Fruit fly (Drosophila melanogaster) whole organism, embryonic: ENCODE measurements around the gene Sys1.

Source experiments
- B-H1 ChIP-seq: fragments of 200-800 bp; sonication (Bioruptor generic); IDR thresholded peaks from 3 replicates; pipeline ENCODE4 v1.3.6; 2022; ENCODE audit warnings: missing biosample characterization, missing genetic modification characterization
- C15 ChIP-seq: fragments of 200-800 bp; sonication (Bioruptor generic); IDR thresholded peaks from 3 replicates; pipeline ENCODE4 v1.3.6; 2022; ENCODE audit warnings: missing biosample characterization, missing genetic modification characterization
- CG1233 ChIP-seq: fragments of 200-800 bp; sonication (Bioruptor generic); optimal IDR thresholded peaks from 4 replicates; lab custom pipeline; 2018; ENCODE audit warnings: missing biosample characterization, mild to moderate bottlenecking, missing genetic modification characterization
- CG12769 ChIP-seq: fragments of 200-800 bp; sonication (Bioruptor generic); optimal IDR thresholded peaks from 2 replicates; lab custom pipeline; 2019; ENCODE audit warnings: missing biosample characterization, mild to moderate bottlenecking, missing genetic modification characterization, moderate library complexity
- CG18011 ChIP-seq: fragments of 200-800 bp; sonication (Bioruptor generic); optimal IDR thresholded peaks from 2 replicates; lab custom pipeline; 2017; ENCODE audit warnings: missing biosample characterization, missing genetic modification characterization, mild to moderate bottlenecking, moderate library complexity, missing genotype
- CG2875 ChIP-seq: fragments of 200-800 bp; sonication (Bioruptor generic); optimal IDR thresholded peaks from 2 replicates; lab custom pipeline; 2017; ENCODE audit warnings: missing biosample characterization, mild to moderate bottlenecking, missing genetic modification characterization, missing genetic modification reagents
- CG4328 ChIP-seq: fragments of 200-800 bp; sonication (Bioruptor generic); optimal IDR thresholded peaks from 3 replicates; lab custom pipeline; 2017; ENCODE audit warnings: missing biosample characterization, missing genetic modification reagents, missing genetic modification characterization
- CG5180 ChIP-seq: fragments of 200-800 bp; sonication (Bioruptor generic); optimal IDR thresholded peaks from 3 replicates; lab custom pipeline; 2017; ENCODE audit warnings: missing biosample characterization, missing genetic modification characterization, mild to moderate bottlenecking, moderate library complexity, missing genetic modification reagents
- CG5953 ChIP-seq: fragments of 200-800 bp; sonication (Bioruptor generic); IDR thresholded peaks from 2 replicates; pipeline ENCODE4 v1.3.6; 2022; ENCODE audit warnings: missing biosample characterization, missing genetic modification characterization
- CG6689 ChIP-seq: fragments of 200-800 bp; sonication (Bioruptor generic); IDR thresholded peaks from 2 replicates; pipeline ENCODE4 v1.3.6; 2022; ENCODE audit warnings: missing biosample characterization, missing genetic modification characterization
- CG7271 ChIP-seq: fragments of 200-800 bp; sonication (Bioruptor generic); optimal IDR thresholded peaks from 2 replicates; lab custom pipeline; 2018; ENCODE audit warnings: missing biosample characterization, mild to moderate bottlenecking, missing genetic modification characterization, moderate library complexity
- CG9609 ChIP-seq: fragments of 200-800 bp; sonication (Bioruptor generic); optimal IDR thresholded peaks from 3 replicates; lab custom pipeline; 2016; ENCODE audit warnings: missing biosample characterization, missing genetic modification characterization
- Deaf1 ChIP-seq: fragments of 200-800 bp; optimal IDR thresholded peaks from 3 replicates; lab custom pipeline; 2019; ENCODE audit warnings: missing biosample characterization, mild to moderate bottlenecking, missing genetic modification characterization, moderate library complexity
- Drgx ChIP-seq: fragments of 200-800 bp; sonication (Bioruptor generic); IDR thresholded peaks from 2 replicates; pipeline ENCODE4 v1.3.6; 2022; ENCODE audit warnings: missing biosample characterization, missing genetic modification characterization
- ERR ChIP-seq: fragments of 200-800 bp; sonication (Bioruptor generic); optimal IDR thresholded peaks from 2 replicates; lab custom pipeline; 2016; ENCODE audit warnings: missing biosample characterization, missing genetic modification characterization
- H15 ChIP-seq: fragments of 200-800 bp; sonication (Bioruptor generic); IDR thresholded peaks from 3 replicates; pipeline ENCODE4 v1.3.6; 2022; ENCODE audit warnings: missing biosample characterization, missing genetic modification characterization
- HmgZ ChIP-seq: fragments of 200-800 bp; sonication (Bioruptor generic); optimal IDR thresholded peaks from 2 replicates; lab custom pipeline; 2018; ENCODE audit warnings: missing biosample characterization, mild to moderate bottlenecking, missing genetic modification characterization
- MTF-1 ChIP-seq: fragments of 200-800 bp; sonication (Bioruptor generic); optimal IDR thresholded peaks from 2 replicates; lab custom pipeline; 2018; ENCODE audit warnings: missing biosample characterization, mild to moderate bottlenecking, missing genetic modification characterization, borderline replicate concordance
- Med ChIP-seq: fragments of 200-800 bp; sonication (Bioruptor generic); peaks from one replicate; lab custom pipeline; 2016; ENCODE audit warnings: missing biosample characterization, missing genetic modification characterization, mild to moderate bottlenecking, inconsistent platforms, moderate library complexity
- Opbp ChIP-seq: fragments of 200-800 bp; sonication (Bioruptor generic); IDR thresholded peaks from 3 replicates; pipeline ENCODE4 v1.3.6; 2022; ENCODE audit warnings: missing biosample characterization, missing genetic modification characterization; ENCODE audit not compliant: partially characterized antibody
- Sox100B ChIP-seq: fragments of 200-800 bp; sonication (Bioruptor generic); optimal IDR thresholded peaks from 3 replicates; lab custom pipeline; 2018; ENCODE audit warnings: missing biosample characterization, mild to moderate bottlenecking, missing genetic modification characterization
- Tbp ChIP-seq: fragments of >200 bp; optimal IDR thresholded peaks from 2 replicates; lab custom pipeline; 2018; ENCODE audit warnings: missing biosample characterization, missing genetic modification characterization
- YL-1 ChIP-seq: fragments of 200-800 bp; sonication (Bioruptor generic); optimal IDR thresholded peaks from 3 replicates; lab custom pipeline; 2017; ENCODE audit warnings: missing biosample characterization, mild to moderate bottlenecking, missing genetic modification characterization
- ab ChIP-seq: fragments of 200-800 bp; sonication (Bioruptor generic); optimal IDR thresholded peaks from 2 replicates; lab custom pipeline; 2016; ENCODE audit warnings: missing biosample characterization, missing genetic modification characterization
- ase ChIP-seq: fragments of 200-800 bp; sonication (Bioruptor generic); IDR thresholded peaks from 3 replicates; pipeline ENCODE4 v1.3.6; 2022; ENCODE audit warnings: missing biosample characterization, missing genetic modification characterization
- danr ChIP-seq: fragments of 200-800 bp; sonication (Bioruptor generic); IDR thresholded peaks from 2 replicates; pipeline ENCODE4 v1.3.6; 2022; ENCODE audit warnings: missing biosample characterization, missing genetic modification characterization
- fd96Cb ChIP-seq: fragments of 200-800 bp; sonication (Bioruptor generic); optimal IDR thresholded peaks from 2 replicates; lab custom pipeline; 2018; ENCODE audit warnings: missing biosample characterization, mild to moderate bottlenecking, missing genetic modification characterization, moderate library complexity
- gcm2 ChIP-seq: fragments of 200-800 bp; sonication (Bioruptor generic); optimal IDR thresholded peaks from 2 replicates; lab custom pipeline; 2016; ENCODE audit warnings: missing biosample characterization, missing genetic modification characterization
- gsb ChIP-seq: fragments of 200-800 bp; sonication (Bioruptor generic); IDR thresholded peaks from 2 replicates; pipeline ENCODE4 v1.3.6; 2022; ENCODE audit warnings: missing biosample characterization, missing genetic modification characterization
- h ChIP-seq: fragments of >200 bp; optimal IDR thresholded peaks from 2 replicates; lab custom pipeline; 2017
- kah ChIP-seq: fragments of 200-800 bp; sonication (Bioruptor generic); optimal IDR thresholded peaks from 2 replicates; lab custom pipeline; 2018; ENCODE audit warnings: missing biosample characterization, mild to moderate bottlenecking, missing genetic modification characterization
- lbe ChIP-seq: fragments of 200-800 bp; sonication (Bioruptor generic); optimal IDR thresholded peaks from 2 replicates; lab custom pipeline; 2016; ENCODE audit warnings: missing biosample characterization, mild to moderate bottlenecking, missing genetic modification characterization
- prd ChIP-seq, 3 experiments: fragments of >200 bp in 2 of 3; fragments of 200-800 bp in 1 of 3; sonication (Bioruptor generic) in 1 of 3; optimal IDR thresholded peaks in 2 of 3; IDR thresholded peaks in 1 of 3; 2 replicates in 2 of 3; 3 replicates in 1 of 3; pipeline versions ENCODE4 v1.3.6 to Lab custom; 2017 to 2022; ENCODE audit warnings: missing biosample characterization in 1 of 3, missing genetic modification characterization in 1 of 3
- repo ChIP-seq: fragments of 200-800 bp; sonication (Bioruptor generic); optimal IDR thresholded peaks from 2 replicates; lab custom pipeline; 2016; ENCODE audit warnings: missing biosample characterization, missing genetic modification characterization
- scrt ChIP-seq: fragments of 200-800 bp; sonication (Bioruptor generic); optimal IDR thresholded peaks from 2 replicates; lab custom pipeline; 2018; ENCODE audit warnings: missing biosample characterization, mild to moderate bottlenecking, missing genetic modification characterization, moderate library complexity
- slbo ChIP-seq: fragments of 200-800 bp; sonication (Bioruptor generic); IDR thresholded peaks from 2 replicates; pipeline ENCODE4 v1.3.6; 2022; ENCODE audit warnings: missing biosample characterization, missing genetic modification characterization
- slou ChIP-seq: fragments of 200-800 bp; sonication (Bioruptor generic); optimal IDR thresholded peaks from 3 replicates; lab custom pipeline; 2016; ENCODE audit warnings: missing biosample characterization, missing genetic modification characterization
- tup ChIP-seq: fragments of 200-800 bp; sonication (Bioruptor generic); optimal IDR thresholded peaks from 2 replicates; lab custom pipeline; 2016; ENCODE audit warnings: missing biosample characterization, mild to moderate bottlenecking, missing genetic modification characterization, moderate library complexity

Gene Sys1

DNA sequence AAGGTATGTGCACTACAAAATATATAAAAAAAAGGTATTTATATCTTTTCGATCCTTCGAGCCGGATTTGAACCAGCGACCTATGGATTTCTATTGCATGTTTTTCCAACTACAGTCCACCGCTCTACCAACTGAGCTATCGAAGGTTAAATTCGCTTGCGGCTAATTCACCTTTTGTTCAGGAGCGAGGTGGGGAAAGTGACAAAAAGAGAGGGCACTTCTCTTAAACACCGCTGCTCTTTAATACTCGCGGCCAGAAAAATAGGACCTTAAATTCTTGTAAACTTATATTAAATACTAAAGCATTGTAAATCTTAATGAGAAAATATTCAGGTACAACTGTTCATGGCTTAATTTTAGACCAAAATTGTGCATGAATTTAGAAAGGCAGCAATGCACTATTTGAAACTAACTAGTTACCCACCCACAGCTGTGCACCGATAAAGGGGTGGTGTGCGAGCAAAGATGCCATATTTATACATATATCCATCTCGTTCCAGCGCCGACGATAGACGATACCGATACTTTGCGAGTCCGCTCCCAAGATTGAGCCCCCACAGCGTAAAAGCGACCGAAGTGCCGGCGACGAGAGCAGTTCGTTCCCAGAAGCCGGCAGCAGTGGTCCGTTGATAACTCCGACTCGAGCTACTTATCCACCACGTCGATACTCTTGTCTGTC is 16.5 kb downstream of the Sys1 start (continued):
- TF ChIP-seq Deaf1 (peak; percentile 95), Sox100B (peak; percentile 95), danr (GFP tag; lab: Robert Waterston, UW) (peak; percentile 89), CG7271 (tag; lab: Kevin White, UChicago) (peak; percentile 92), H15 (GFP tag; lab: Robert Waterston, UW) (peak; percentile 95), B-H1 (GFP tag; lab: Robert Waterston, UW) (peak; percentile 95), CG1233 (GFP tag; lab: Kevin White, UChicago) (peak; percentile 97), HmgZ (peak; percentile 99), tup (GFP tag; lab: Kevin White, UChicago) (peak; percentile 97), ab (GFP tag; lab: Kevin White, UChicago) (peak; percentile 91), ase (GFP tag; lab: Robert Waterston, UW) (peak; percentile 96), CG9609 (GFP tag; lab: Kevin White, UChicago) (peak; percentile 95), Med (GFP tag; lab: Kevin White, UChicago) (peak; percentile 100), Opbp (GFP tag; lab: Robert Waterston, UW) (peak; percentile 96), C15 (peak; percentile 94), gcm2 (peak; percentile 94), h (lab: Kevin White, UChicago) (no peak), Tbp (GFP tag; lab: Kevin White, UChicago) (no peak), kah (GFP tag; lab: Kevin White, UChicago) (peak; percentile 94), CG5953 (peak; percentile 95), repo (GFP tag; lab: Kevin White, UChicago) (peak; percentile 93)

dm6 chr3R:8669900-8670528 is 17.4 kb downstream of the Sys1 start:
- TF ChIP-seq lbe (peak; percentile 14), scrt (GFP tag; lab: Kevin White, UChicago) (peak; percentile 60), YL-1 (GFP tag; lab: Kevin White, UChicago) (peak; percentile 38), CG18011 (GFP tag; lab: Kevin White, UChicago) (no peak), prd (optimal IDR thresholded peaks at IDR 0.05; lab: Kevin White, UChicago) (no peak), prd (GFP tag; IDR thresholded peaks at IDR 0.05; lab: Robert Waterston, UW) (0 out of 3 replicates have a peak, but pooled peaks have one; percentile 3), MTF-1 (GFP tag; lab: Kevin White, UChicago) (peak; percentile 17), CG2875 (GFP tag; lab: Kevin White, UChicago) (peak; percentile 8), CG5180 (GFP tag; lab: Kevin White, UChicago) (no peak), CG12769 (tag; lab: Kevin White, UChicago) (peak; percentile 29), CG4328 (GFP tag; lab: Kevin White, UChicago) (peak; percentile 41), ERR (peak; percentile 62), Drgx (GFP tag; lab: Robert Waterston, UW) (peak; percentile 66), slou (GFP tag; lab: Kevin White, UChicago) (no peak), gsb (GFP tag; lab: Robert Waterston, UW) (no peak), CG6689 (GFP tag; lab: Robert Waterston, UW) (peak; percentile 31; the same call in 1 of the 2 replicates), fd96Cb (tag; lab: Kevin White, UChicago) (no peak), slbo (GFP tag; lab: Robert Waterston, UW) (peak; percentile 30; the same call in 1 of the 2 replicates)
